Fruit fly (Drosophila melanogaster) whole organism, pupa: Measurements from ENCODE around the gene CG31344.

Experiments used
- CG12605 ChIP-seq: fragments of 200-800 bp; sonication (Bioruptor generic); IDR thresholded peaks from 2 replicates; pipeline ENCODE4 v1.3.6; 2022; ENCODE audit warnings: missing biosample characterization, missing genetic modification characterization
- CG13204 ChIP-seq: fragments of 200-800 bp; sonication (Bioruptor generic); optimal IDR thresholded peaks from 2 replicates; lab custom pipeline; 2018; ENCODE audit warnings: missing biosample characterization, mild to moderate bottlenecking, missing genetic modification characterization, moderate library complexity
- CG15710 ChIP-seq: fragments of 200-800 bp; sonication (Bioruptor generic); optimal IDR thresholded peaks from 2 replicates; lab custom pipeline; 2018; ENCODE audit warnings: missing biosample characterization, mild to moderate bottlenecking, missing genetic modification characterization, moderate library complexity
- CG17806 ChIP-seq: fragments of 200-800 bp; sonication (Bioruptor generic); optimal IDR thresholded peaks from 2 replicates; lab custom pipeline; 2018; ENCODE audit warnings: missing biosample characterization, mild to moderate bottlenecking, missing genetic modification characterization, moderate library complexity
- CG32121 ChIP-seq: fragments of 200-800 bp; sonication (Bioruptor generic); IDR thresholded peaks from 2 replicates; pipeline ENCODE4 v1.3.6; 2022; ENCODE audit warnings: missing biosample characterization, missing genetic modification characterization
- CG4496 ChIP-seq: fragments of 200-800 bp; sonication (Bioruptor generic); IDR thresholded peaks from 3 replicates; pipeline ENCODE4 v1.3.6; 2022; ENCODE audit warnings: missing biosample characterization, missing genetic modification characterization
- CG8159 ChIP-seq: fragments of 200-800 bp; sonication (Bioruptor generic); optimal IDR thresholded peaks from 3 replicates; lab custom pipeline; 2018; ENCODE audit warnings: missing biosample characterization, mild to moderate bottlenecking, missing genetic modification characterization, moderate library complexity
- CG9948 ChIP-seq: fragments of 200-800 bp; sonication (Bioruptor generic); optimal IDR thresholded peaks from 2 replicates; lab custom pipeline; 2018; ENCODE audit warnings: missing biosample characterization, mild to moderate bottlenecking, missing genetic modification characterization, moderate library complexity
- D1 ChIP-seq: fragments of 200-800 bp; sonication (Bioruptor generic); optimal IDR thresholded peaks from 2 replicates; lab custom pipeline; 2018; ENCODE audit warnings: missing biosample characterization, mild to moderate bottlenecking, missing genetic modification characterization, moderate library complexity
- Snoo ChIP-seq: fragments of 200-800 bp; sonication (Bioruptor generic); optimal IDR thresholded peaks from 3 replicates; lab custom pipeline; 2017; ENCODE audit warnings: missing biosample characterization, mild to moderate bottlenecking, missing genetic modification characterization, inconsistent platforms
- gl ChIP-seq: fragments of 200-800 bp; sonication (Bioruptor generic); optimal IDR thresholded peaks from 2 replicates; lab custom pipeline; 2018; ENCODE audit warnings: missing biosample characterization, mild to moderate bottlenecking, missing genetic modification characterization

DNA sequence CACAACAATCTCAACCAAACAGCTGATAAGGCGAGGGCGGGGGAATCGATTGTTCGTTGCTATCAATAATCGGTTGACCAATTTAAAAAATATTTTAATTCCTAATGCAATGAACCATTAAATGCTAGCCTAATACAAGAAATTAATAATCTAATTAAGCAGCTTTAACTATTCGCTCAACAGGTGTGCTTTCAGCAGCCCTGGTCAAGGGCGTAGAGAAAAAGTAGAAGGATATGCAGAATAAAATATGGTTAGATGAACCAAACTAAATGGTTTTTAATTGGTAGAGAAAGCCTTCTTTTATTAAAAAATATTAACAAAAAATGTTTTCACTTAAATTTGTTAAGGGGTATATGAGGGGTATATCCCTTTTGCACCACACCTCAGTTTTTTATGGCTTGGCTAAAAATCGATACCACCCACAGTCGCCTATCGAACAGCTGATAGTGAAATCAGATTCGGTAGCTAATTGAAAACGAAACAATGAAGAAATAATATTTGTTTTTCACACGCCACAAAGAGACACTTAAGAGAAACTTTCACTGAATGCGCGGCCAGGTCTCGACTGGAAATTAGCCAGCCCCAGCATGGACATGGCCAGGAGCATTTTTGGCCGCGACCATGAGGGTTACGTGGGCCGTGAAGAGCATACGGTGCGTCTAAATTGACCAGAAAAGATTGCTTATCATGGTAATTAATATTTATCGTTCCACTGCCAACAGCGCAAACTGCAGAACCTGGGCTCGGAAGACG, 6.1 kb downstream of the CG31344 start, which contains the start of the genes SIDL and CG12241:
- TF ChIP-seq CG8159 (tag; lab: Kevin White, UChicago) (peak; percentile 93), CG4496 (GFP tag; lab: Robert Waterston, UW) (peak; percentile 99), CG9948 (tag; lab: Kevin White, UChicago) (peak; percentile 86), CG15710 (tag; lab: Kevin White, UChicago) (peak; percentile 66), CG17806 (tag; lab: Kevin White, UChicago) (peak; percentile 92), CG12605 (GFP tag; lab: Robert Waterston, UW) (peak; percentile 97), Snoo (peak; percentile 95), D1 (no peak), CG13204 (GFP tag; lab: Kevin White, UChicago) (no peak), gl (tag; lab: Kevin White, UChicago) (peak; percentile 77), CG32121 (GFP tag; lab: Robert Waterston, UW) (peak; percentile 97)
